Fruit fly (Drosophila melanogaster): ENCODE measurements around the gene Snmp2.

- TF ChIP-seq Dfd (GFP tag; optimal IDR thresholded peaks at IDR 0.05) (no peak), foxo (GFP tag; optimal IDR thresholded peaks at IDR 0.05) (no peak), ey (GFP tag; optimal IDR thresholded peaks at IDR 0.05) (no peak), psq (GFP tag; optimal IDR thresholded peaks at IDR 0.05) (no peak), dsf (GFP tag; optimal IDR thresholded peaks at IDR 0.05; ENCODE audit: borderline replicate concordance) (no peak), Abd-B (GFP tag; optimal IDR thresholded peaks at IDR 0.05) (no peak), lola (GFP tag; optimal IDR thresholded peaks at IDR 0.05) (no peak), h (GFP tag; optimal IDR thresholded peaks at IDR 0.05) (no peak), OdsH (GFP tag; optimal IDR thresholded peaks at IDR 0.05) (no peak), brk (GFP tag; optimal IDR thresholded peaks at IDR 0.05) (no peak)
Measured at dm6 chr3L:7754109-7754508, 11.3 kb upstream of the Snmp2 start, which contains the start of gene CG7409.
